Worm (Caenorhabditis elegans): ENCODE measurements around the gene plep-1.

plep-1 gene

DNA sequence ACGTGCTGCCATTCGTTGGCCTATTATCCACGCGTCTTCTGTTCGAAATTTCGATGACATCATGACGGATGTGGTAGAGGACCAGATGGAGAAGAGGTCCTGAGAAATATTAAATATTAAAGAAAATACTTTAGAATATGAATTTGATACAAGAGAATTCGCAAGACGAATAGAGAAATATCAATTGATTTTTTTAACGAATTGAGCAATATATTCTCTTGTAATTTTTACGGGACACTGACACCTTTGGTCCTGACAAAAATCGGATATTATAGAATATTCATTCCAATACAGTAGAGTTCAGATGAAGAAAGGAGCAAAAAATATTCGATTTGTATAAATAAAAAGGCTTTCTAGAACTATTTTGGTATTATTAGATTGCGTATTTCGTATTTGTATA lies 23.9 kb downstream of the plep-1 start, which contains the start of gene C01F1.6:
Gene C01F1.6, minus strand, starts transcription at position 101 of the 400 bp plus-strand sequence.
- TF ChIP-seq mxl-2 (GFP tag; conservative IDR thresholded peaks at IDR 0.05) (no peak), aha-1 (tag) (peak; percentile 5), unc-62 (GFP tag; optimal IDR thresholded peaks at IDR 0.05 in 1 of 2) (peak in 1 of 2 experiments; percentile 86), unc-62 (tag; optimal IDR thresholded peaks at IDR 0.05) (no peak), cey-2 (tag; optimal IDR thresholded peaks at IDR 0.05; ENCODE audit: borderline replicate concordance, insufficient read depth) (no peak)

DNA sequence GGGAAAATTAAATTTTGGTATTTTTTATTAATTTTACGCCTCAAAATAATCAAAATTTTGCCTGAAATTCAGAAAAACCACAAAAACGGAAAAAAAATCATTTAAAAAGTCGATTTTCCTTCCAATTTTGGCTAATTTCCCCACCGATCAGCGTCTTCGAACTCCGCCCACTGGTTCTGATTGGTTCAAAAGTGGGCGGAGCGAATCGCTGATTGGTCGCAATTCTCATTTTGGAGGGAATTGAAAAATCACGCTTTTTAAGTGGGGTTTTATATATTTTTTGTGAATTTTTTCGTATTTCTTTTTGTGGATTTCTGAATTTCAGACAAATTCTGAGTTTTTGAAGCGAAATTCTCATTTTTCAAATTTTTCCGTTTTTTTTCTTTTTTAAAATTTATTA lies 25.1 kb downstream of the plep-1 start:
- TF ChIP-seq lsy-2 (tag; optimal IDR thresholded peaks at IDR 0.05) (no peak), daf-16 (GFP tag; optimal IDR thresholded peaks at IDR 0.05) (no peak), daf-16 (tag; optimal IDR thresholded peaks at IDR 0.05) (no peak), lin-13 (GFP tag; optimal IDR thresholded peaks at IDR 0.05) (no peak), dpl-1 (GFP tag; optimal IDR thresholded peaks at IDR 0.05) (no peak)

DNA sequence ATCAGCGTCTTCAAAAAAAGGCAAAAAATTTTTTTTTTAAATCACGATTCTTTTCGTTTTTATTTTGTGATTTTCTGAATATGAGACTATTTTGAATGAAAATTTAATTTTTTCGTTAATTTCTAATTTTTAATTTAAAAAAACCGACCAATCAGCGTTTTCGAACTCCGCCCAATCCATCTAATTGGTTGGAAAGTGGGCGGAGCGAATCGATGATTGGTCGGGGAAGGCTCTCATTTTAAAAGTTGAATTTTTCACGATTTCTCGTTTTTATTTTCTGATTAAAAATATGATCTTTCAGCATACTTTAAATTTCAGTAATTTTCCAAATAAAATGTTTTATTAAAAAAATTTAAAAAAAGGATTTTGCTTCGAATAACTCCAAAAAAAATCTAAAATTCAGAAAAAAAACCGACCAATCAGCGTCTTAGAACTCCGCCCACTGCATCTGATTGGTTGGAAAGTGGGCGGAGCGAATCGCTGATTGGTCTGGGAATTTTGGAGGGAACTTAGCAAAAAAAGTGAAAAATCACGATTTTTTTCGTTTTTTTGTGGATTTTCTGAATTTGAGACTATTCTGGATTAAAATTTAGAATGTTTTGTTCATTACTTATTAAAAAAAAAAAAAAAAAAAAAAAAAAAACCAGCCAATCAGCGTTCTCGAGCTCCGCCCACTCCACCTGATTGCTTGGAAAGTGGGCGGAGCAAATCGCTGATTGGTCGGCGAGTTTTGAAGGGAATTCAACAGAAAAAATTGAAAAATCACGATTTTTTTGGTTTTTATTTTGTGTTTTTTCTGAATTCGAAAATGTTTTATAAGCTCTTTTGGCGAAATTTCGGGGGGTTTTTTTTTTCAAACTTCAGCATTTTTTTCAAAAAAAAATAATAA lies 27.5 kb downstream of the plep-1 start:
- TF ChIP-seq nhr-28 (tag; optimal IDR thresholded peaks at IDR 0.05) (no peak), ama-1 (optimal IDR thresholded peaks at IDR 0.05) (no peak), mep-1 (tag; optimal IDR thresholded peaks at IDR 0.05) (no peak), nhr-237 (tag; optimal IDR thresholded peaks at IDR 0.05) (no peak), mes-2 (tag; optimal IDR thresholded peaks at IDR 0.05; ENCODE audit: poor library complexity, severe bottlenecking) (no peak), nhr-41 (GFP tag; IDR thresholded peaks at IDR 0.05) (no peak), T20F7.1 (GFP tag; optimal IDR thresholded peaks at IDR 0.05) (no peak)

DNA sequence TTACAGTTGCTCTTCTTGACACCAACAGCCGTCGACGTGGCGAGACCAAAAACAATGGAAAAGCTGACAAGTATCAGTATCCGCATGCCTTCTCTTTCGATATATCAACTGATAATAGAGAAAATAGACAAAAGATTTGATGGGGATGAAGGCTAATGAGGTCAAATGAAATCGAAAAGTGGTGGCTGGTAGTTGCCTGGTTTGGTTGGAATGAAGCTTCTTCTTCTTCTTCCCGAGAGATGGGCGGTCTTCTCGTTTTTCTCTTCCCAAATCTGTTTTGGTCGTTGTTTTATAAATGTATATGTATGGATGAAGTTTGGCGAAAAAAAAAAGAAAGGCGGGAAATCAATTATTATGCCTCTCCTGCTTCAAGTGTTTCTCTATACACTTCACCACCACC lies 30.3 kb downstream of the plep-1 start, which contains the start of gene C01F1.5:
Gene C01F1.5, minus strand, starts transcription at position 103 of the 400 bp plus-strand sequence.
- TF ChIP-seq unc-62 (GFP tag; optimal IDR thresholded peaks at IDR 0.05 in 1 of 2) = peak in 1 of 2 experiments; percentile 89
- no peak for TF ChIP-seq unc-62 (tag; optimal IDR thresholded peaks at IDR 0.05)
- 0 out of 2 replicates have a peak, but pooled peaks have one; percentile 18 for TF ChIP-seq lin-38 (GFP tag; IDR thresholded peaks at IDR 0.05)
- no peak for TF ChIP-seq zfp-2 (tag; optimal IDR thresholded peaks at IDR 0.05)
- no peak for TF ChIP-seq dmd-9 (GFP tag; IDR thresholded peaks at IDR 0.05)

ce11 chrII:4277639-4278038 lies 34.4 kb downstream of the plep-1 start:
- TF ChIP-seq D1046.2 (GFP tag; IDR thresholded peaks at IDR 0.05) (0 out of 2 replicates have a peak, but pooled peaks have one; percentile 37), lin-1 (GFP tag; IDR thresholded peaks at IDR 0.05) (no peak), unc-130 (GFP tag; optimal IDR thresholded peaks at IDR 0.05) (no peak), ceh-20 (GFP tag; IDR thresholded peaks at IDR 0.05) (no peak), lim-7 (GFP tag; IDR thresholded peaks at IDR 0.05) (0 out of 2 replicates have a peak, but pooled peaks have one; percentile 29), nhr-102 (tag; optimal IDR thresholded peaks at IDR 0.05) (no peak), mxl-3 (GFP tag; optimal IDR thresholded peaks at IDR 0.05) (no peak), nhr-28 (tag; optimal IDR thresholded peaks at IDR 0.05) (no peak)

DNA sequence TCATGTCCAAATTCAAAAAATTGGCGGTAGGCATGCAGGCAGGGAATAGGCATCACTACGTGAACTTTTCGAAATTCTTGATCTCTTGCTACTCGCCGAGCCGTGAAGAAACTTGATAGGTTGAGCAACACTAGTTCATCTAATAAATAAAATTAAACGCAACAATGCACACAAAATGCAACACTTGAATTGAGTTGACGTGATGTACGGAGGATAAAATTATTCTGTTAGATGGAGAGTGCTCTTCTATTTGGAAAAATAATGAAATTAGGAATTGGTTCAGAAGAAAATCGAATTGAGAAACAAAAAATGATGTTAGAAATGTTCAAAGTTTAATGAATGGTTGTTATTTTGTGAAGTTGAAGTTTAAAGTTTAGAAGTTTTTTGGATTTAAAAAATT lies 35.1 kb downstream of the plep-1 start:
- TF ChIP-seq fos-1 (tag; optimal IDR thresholded peaks at IDR 0.05) (no peak), ceh-20 (GFP tag; IDR thresholded peaks at IDR 0.05) (no peak), ceh-44 (GFP tag; IDR thresholded peaks at IDR 0.05) (no peak), ces-1 (GFP tag; optimal IDR thresholded peaks at IDR 0.05) (peak; percentile 70), nhr-25 (tag; optimal IDR thresholded peaks at IDR 0.05; ENCODE audit: borderline replicate concordance, insufficient read depth) (no peak), mdt-29 (GFP tag; IDR thresholded peaks at IDR 0.05) (no peak)

Data from whole organism, L4 larva.